Worm (Caenorhabditis elegans): ENCODE results near the gene mab-7.

DNA sequence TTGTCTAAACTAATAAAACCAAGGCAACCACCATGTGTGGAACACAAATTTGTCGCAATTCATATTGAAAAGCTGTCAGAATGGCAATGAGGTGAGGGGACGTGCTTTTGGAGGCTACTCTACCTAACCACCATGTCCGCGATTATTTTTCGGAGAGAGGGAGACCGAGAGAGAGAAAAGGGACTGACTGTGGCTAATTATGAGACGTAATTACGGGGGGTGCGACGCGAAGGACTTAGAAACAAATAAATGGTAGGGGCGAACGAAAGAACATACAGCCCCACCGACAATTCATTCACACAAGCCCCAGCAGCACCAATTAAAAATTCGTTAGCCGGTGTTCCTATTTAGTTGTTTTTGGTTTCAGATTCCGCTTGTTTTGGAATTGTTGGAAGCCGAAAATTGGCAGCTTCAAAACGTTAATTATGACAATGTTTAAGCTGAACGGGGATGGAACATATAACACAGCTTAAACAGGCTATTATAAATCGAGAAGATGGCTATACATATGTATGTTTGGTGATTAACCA lies 45.0 kb downstream of the mab-7 start:
- TF ChIP-seq snpc-4 (tag; optimal IDR thresholded peaks at IDR 0.05), result no peak
- TF ChIP-seq vab-15 (tag; optimal IDR thresholded peaks at IDR 0.05), result no peak
- no peak for TF ChIP-seq tbx-2 (tag; optimal IDR thresholded peaks at IDR 0.05)

Data from whole organism, L1 larva.